Worm (Caenorhabditis elegans) whole organism, midembryonic: ENCODE data around the gene C30F2.5.

Experiments used
- T22C8.4 ChIP-seq: fragments of 200-800 bp; sonication (Bioruptor generic); IDR thresholded peaks from 2 replicates; pipeline ENCODE4 v1.3.6; 2022; ENCODE audit warnings: missing genetic modification characterization, missing compliant biosample characterization
- cog-1 ChIP-seq: sonication (generic microtip); optimal IDR thresholded peaks from 2 replicates; lab custom pipeline; 2016; ENCODE audit warnings: missing genetic modification characterization, missing compliant biosample characterization
- flt-1 ChIP-seq: fragments of 200-800 bp; sonication (Bioruptor generic); IDR thresholded peaks from 2 replicates; pipeline ENCODE4 v1.3.6; 2022; ENCODE audit warnings: missing genetic modification characterization, missing compliant biosample characterization
- med-1 ChIP-seq: sonication (generic microtip); optimal IDR thresholded peaks from 2 replicates; lab custom pipeline; 2017; ENCODE audit warnings: missing genetic modification characterization, mild to moderate bottlenecking, missing compliant biosample characterization, antibody characterized with exemption, missing genetic modification reagents; ENCODE audit not compliant: insufficient read depth
- ref-1 ChIP-seq: fragments of 200-800 bp; sonication (Bioruptor generic); conservative IDR thresholded peaks from 2 replicates; pipeline ENCODE4 v1.3.6; 2022; ENCODE audit warnings: missing genetic modification reagents, missing genetic modification characterization, missing compliant biosample characterization
- ztf-23 ChIP-seq: fragments of 200-800 bp; sonication (Bioruptor generic); IDR thresholded peaks from 2 replicates; pipeline ENCODE4 v1.3.6; 2022; ENCODE audit warnings: missing genetic modification reagents, missing genetic modification characterization, missing compliant biosample characterization

DNA sequence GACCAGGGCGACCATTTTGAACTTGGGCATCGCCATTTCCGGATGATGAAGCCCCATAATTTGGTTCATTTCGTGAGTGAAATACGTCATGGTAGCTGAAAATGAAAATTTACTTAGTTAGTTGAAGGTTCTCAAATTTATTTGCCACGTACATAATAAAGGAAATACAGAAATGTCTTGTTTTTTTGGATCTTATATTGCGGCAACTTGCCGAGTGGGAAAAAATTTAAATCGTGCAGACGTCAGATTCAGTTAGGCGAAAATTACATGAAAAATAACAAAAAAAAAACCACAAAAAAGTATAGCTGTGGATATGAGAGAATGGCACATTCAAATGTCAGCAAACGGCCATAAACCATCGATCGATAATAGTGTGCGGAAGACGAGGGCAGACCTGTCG lies 35.6 kb upstream of the C30F2.5 start, which contains the start of gene T27A8.2:
- TF ChIP-seq ref-1 (GFP tag; lab: Robert Waterston, UW) (no peak), flt-1 (no peak), med-1 (no peak), T22C8.4 (GFP tag; lab: Robert Waterston, UW) (peak; percentile 17; the same call in 1 of the 2 replicates), ztf-23 (GFP tag; lab: Robert Waterston, UW) (no peak), cog-1 (tag; lab: Kevin White, UChicago) (no peak)
